Worm (Caenorhabditis elegans) whole organism, late embryonic: Measurements from ENCODE around the gene egl-6.
A peak's percentile ranks its signal among the peaks of the same experiment; 100 is the strongest.

Experiments
- C38D4.7 ChIP-seq: fragments of 200-800 bp; sonication (Bioruptor generic); optimal IDR thresholded peaks from 2 replicates; lab custom pipeline; 2018; ENCODE audit warnings: mild to moderate bottlenecking, missing genetic modification characterization, moderate library complexity, missing compliant biosample characterization
- T23F11.4 ChIP-seq: fragments of 200-800 bp; sonication (Bioruptor generic); optimal IDR thresholded peaks from 2 replicates; lab custom pipeline; 2018; ENCODE audit warnings: mild to moderate bottlenecking, missing genetic modification characterization, missing compliant biosample characterization
- ama-1 ChIP-seq: fragments of 150-350 bp; optimal IDR thresholded peaks from 2 replicates; lab custom pipeline; 2014
- ceh-19 ChIP-seq: fragments of 200-800 bp; sonication (Bioruptor generic); optimal IDR thresholded peaks from 2 replicates; lab custom pipeline; 2018; ENCODE audit warnings: mild to moderate bottlenecking, missing genetic modification characterization, missing compliant biosample characterization
- che-1 ChIP-seq: sonication (generic microtip); optimal IDR thresholded peaks from 2 replicates; lab custom pipeline; 2016; ENCODE audit warnings: mild to moderate bottlenecking, missing genetic modification characterization, missing compliant biosample characterization
- nhr-11 ChIP-seq: fragments of 150-350 bp; optimal IDR thresholded peaks from 2 replicates; lab custom pipeline; 2014; ENCODE audit warnings: missing biosample characterization, missing genetic modification characterization
- odd-2 ChIP-seq: sonication (generic microtip); optimal IDR thresholded peaks from 2 replicates; lab custom pipeline; 2017; ENCODE audit warnings: antibody characterized with exemption, mild to moderate bottlenecking, missing genetic modification characterization, missing compliant biosample characterization
- pha-4 ChIP-seq: fragments of 150-350 bp; optimal IDR thresholded peaks from 2 replicates; lab custom pipeline; 2018; ENCODE audit warnings: missing biosample characterization, missing genetic modification reagents, missing genetic modification characterization
- sox-2 ChIP-seq: fragments of 200-800 bp; sonication (Bioruptor generic); IDR thresholded peaks from 2 replicates; pipeline ENCODE4 v1.3.6; 2022; ENCODE audit warnings: missing genetic modification reagents, missing genetic modification characterization, missing compliant biosample characterization
- tbx-7 ChIP-seq: sonication (generic microtip); optimal IDR thresholded peaks from 2 replicates; lab custom pipeline; 2016; ENCODE audit warnings: missing genotype, missing genetic modification characterization, missing compliant biosample characterization
- unc-55 ChIP-seq: sonication (generic microtip); optimal IDR thresholded peaks from 2 replicates; lab custom pipeline; 2017; ENCODE audit warnings: missing biosample characterization, missing genetic modification reagents, missing genetic modification characterization

DNA sequence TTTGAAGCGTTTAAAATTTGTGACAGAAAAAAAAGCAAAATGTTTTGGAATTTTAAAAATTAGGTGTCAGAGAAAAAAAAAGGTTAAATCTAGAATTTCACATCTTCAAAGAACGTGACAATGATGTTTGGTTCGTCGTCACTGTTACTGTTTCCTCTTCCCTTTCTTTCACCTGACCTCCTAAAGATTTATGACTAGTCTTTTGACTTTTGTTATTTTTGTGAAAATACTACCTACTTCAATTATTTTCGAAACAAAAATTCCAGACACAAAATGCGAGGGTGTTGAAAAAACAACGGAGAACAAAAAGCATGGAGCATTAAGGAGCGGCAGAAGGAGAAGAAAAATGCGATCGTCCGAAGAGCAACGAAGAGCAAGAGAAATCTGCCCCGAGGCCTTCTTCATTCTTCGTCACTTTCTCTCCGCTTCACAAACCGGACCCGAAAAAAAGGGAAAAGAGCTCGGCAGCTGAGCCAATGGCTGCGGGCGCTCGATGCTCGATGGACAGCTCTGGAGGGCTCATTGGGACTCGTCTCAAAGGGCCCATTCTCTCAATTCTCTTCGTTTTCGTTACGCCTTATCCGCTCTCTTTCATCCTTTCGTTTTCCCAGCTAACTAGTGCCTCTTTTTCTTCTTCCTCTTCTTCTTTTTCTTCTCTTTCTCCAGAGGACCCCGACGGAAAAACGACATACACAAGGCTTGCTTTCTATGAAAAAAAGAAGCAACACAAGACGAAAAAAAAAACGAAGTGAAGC lies 45.5 kb downstream of the egl-6 start:
- TF ChIP-seq che-1 (tag; lab: Kevin White, UChicago) (no peak), pha-4 (tag; lab: Kevin White, UChicago) (no peak), nhr-11 (tag; lab: Kevin White, UChicago) (no peak), ceh-19 (GFP tag; lab: Kevin White, UChicago) (no peak), sox-2 (GFP tag; lab: Robert Waterston, UW) (no peak), C38D4.7 (GFP tag; lab: Kevin White, UChicago) (no peak), unc-55 (peak; percentile 54), ama-1 (lab: Kevin White, UChicago) (no peak), T23F11.4 (no peak), tbx-7 (tag; lab: Kevin White, UChicago) (no peak), odd-2 (tag; lab: Kevin White, UChicago) (no peak)
